Fruit fly (Drosophila melanogaster) S2 (cell line): ENCODE data around the gene CG7739.

Experiments
- CG8478 ChIP-seq: fragments of >200 bp; optimal IDR thresholded peaks from 2 replicates; lab custom pipeline; 2018
- CTCF ChIP-seq, 2 experiments: fragments of >200 bp; optimal IDR thresholded peaks; 2 replicates each; lab custom pipeline; 2018

The CG7739 gene

DNA sequence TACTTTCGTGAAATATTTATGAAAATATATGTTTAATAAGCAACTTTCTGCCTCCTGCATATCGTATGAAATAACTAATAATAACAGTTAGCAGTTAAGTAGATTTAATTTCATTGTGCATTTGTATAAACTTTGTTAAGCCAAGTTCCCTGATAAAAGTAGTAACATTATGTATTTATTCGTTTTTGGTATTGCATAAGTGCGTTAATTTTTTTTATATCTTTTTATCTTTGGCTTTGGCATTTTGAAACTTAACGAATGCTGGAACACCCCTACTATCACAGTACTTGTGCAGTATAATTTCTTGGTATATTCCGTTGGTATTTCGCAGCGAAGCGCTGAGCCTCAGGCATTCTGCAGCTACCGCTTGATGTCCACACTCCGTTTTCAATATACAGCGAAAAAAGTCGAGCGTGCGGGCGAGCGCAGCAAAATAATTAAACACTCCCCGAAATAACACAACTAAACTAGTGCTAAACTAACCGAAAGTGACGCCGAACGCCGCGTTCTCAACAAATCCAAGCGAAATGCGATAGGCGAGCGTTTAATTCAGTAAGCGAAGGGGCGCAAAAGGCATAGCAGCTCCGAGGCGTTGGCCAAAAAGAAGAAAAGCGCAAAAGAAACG, 25.8 kb upstream of the CG7739 start, which contains the start of gene RhoGAP71E:
Gene RhoGAP71E (plus strand): TSS at position 347 of the 625 bp plus-strand sequence.
- peak in 1 of 2 experiments; percentile 13 for TF ChIP-seq CTCF (optimal IDR thresholded peaks at IDR 0.05; lab: Kevin White, UChicago)
- TF ChIP-seq CG8478 (lab: Kevin White, UChicago) = no peak

DNA sequence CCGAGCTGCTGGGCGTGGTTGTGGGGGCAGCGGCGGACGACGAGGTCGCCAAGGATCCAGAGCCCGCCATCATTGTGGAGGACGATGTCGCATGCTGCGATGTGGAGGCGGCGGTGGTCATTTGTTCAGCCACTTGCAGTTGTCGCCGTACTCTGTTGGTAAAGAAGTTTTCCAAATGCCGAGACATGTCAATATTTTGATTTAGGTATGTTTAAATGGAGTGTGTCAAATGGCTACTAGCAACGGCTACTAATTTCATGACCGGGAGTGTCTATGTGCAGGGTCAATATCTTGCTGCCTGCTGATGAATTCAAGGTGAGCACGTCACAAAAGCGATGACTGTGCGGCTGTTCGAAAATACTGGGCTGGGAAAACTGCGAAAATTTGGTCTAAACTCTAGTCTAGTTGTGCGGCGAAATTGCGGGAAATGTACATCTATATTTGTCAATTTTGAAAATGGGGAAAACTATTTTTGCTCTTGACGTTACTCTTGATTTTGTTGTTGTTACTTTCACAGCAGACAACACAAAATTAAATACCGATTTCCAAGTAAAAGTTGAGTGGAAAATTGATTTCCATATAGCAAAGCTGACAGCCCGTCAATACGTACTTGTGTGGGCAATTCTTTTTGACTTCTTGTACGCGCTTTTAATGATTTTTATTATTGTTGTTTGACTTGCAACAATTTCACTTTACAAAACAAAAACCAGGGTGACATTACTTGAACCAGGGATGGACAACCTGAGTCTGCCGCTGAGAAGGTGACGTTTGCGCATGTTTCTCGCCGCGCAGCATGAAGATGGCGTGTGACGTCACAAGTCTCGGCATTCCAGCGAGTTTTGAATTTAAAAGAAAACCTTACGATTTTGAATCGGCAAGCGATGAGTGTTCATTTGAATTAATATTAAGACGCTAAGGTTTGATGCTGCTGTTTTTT, 24.8 kb upstream of the CG7739 start, which contains the start of gene CG7656:
Gene CG7656 (minus strand): TSS at position 731 of the 937 bp plus-strand sequence.
- TF ChIP-seq CTCF (optimal IDR thresholded peaks at IDR 0.05; lab: Kevin White, UChicago) = peak in 1 of 2 experiments; percentile 7
- TF ChIP-seq CG8478 (lab: Kevin White, UChicago) = no peak

DNA sequence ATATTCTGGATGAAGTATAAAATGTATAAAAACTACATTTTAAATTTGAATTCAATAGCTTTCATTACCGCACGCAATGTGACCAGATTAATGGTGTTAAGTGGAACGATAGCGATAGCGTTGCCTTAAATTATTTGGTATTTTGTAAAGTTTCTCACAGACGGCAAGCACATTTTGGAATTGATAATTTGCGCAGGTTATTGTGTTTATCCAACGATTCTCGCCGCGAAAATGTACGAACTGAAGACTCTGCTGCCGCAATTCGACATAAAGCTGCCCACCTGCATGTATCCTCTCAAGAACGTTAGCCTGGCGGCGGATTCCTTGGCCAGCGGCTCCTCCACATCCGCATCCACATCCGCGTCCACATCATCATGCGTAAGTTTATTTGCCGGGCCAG, 20.6 kb upstream of the CG7739 start, which contains the start of gene AIMP2:
Gene AIMP2 (plus strand): TSS at position 135 of the 400 bp plus-strand sequence.
- no peak for TF ChIP-seq CG8478 (lab: Kevin White, UChicago)
- TF ChIP-seq CTCF (optimal IDR thresholded peaks at IDR 0.05; lab: Kevin White, UChicago) = no peak

DNA sequence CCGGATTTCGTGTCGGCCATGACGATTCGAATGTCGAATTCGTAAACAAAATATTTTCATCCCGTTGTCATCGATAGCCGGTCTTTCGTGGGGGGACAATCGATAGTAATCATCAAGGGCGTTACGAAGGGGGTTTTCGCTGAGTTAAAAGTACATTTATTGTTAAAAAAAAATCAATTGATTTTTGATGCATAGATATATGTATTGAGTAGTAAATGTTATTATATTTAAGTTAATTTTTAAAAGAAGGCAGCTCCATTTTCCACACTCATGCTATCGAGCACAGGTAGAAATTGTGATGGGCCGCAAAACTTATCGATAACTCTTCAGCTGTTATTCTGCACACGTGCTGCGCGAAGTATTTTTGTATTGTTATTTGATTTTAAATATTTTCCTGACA, 17.6 kb upstream of the CG7739 start, which contains the start of the genes mrn and CG12301:
Gene mrn (minus strand): TSS at position 51 of the 400 bp plus-strand sequence.
Gene CG12301 (plus strand): TSS at position 314 of the 400 bp plus-strand sequence.
- TF ChIP-seq CTCF (optimal IDR thresholded peaks at IDR 0.05; lab: Kevin White, UChicago) (no peak), CG8478 (lab: Kevin White, UChicago) (no peak)

DNA sequence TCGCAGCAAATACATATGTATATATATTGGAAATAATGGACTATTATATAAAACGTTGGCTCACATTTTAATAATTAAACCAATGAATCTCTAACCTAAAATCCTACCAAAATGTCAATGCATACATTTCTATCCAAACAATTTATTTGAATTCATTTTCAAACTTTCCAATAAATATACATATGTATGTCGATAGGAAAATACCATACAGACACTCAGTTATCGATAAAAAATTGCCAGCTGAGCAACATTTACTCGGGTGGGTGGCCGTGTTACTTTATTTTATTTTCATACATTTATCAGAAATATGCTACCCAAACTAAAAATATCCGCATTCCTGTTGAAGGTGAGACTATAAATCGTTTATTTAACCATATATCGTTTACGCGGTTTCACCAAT, 13.5 kb upstream of the CG7739 start, which contains the start of gene Ufsp2:
Gene Ufsp2 (plus strand): TSS at position 214 of the 400 bp plus-strand sequence.
- TF ChIP-seq CTCF (optimal IDR thresholded peaks at IDR 0.05; lab: Kevin White, UChicago) (no peak), CG8478 (lab: Kevin White, UChicago) (no peak)

DNA sequence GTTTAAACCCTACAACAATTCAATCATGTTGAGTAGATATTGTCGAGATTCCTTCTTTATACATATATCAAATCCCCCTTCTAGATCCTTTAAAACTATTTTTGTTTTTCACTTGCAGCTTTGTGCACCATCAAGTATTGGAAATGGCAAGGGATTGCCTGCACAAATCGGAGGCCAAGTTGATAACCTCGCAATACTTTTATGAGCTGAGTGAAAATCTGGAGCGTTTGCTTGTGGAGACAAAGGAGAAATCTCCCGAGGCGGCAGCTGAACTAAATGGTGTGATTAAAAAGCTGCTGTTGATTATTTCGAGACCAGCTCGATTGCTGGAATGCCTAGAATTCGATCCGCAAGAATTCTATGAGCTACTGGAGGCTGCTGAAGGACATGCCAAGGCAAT, 7.7 kb upstream of the CG7739 start:
- no peak for TF ChIP-seq CG8478 (lab: Kevin White, UChicago)

DNA sequence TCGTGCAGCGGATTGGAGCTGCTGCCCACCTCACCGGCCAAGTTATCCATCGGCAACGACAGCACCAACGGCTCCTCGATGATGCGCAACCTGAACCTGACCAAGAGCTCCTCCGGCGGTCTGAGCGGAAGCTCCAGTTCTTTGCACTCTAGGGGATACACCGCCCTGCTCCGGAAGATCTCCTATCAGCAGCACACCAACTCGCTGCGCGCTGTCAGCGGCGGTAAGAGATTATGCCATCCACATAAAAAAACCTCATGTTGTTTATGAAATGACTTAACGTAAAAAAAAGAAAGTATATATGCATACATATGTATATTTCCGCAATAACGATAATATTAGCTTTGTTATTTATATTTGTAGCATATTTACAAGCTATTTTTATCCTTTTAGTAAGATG, 5.9 kb upstream of the CG7739 start:
- TF ChIP-seq CG8478 (lab: Kevin White, UChicago) = no peak
- TF ChIP-seq CTCF (optimal IDR thresholded peaks at IDR 0.05; lab: Kevin White, UChicago) = no peak

DNA sequence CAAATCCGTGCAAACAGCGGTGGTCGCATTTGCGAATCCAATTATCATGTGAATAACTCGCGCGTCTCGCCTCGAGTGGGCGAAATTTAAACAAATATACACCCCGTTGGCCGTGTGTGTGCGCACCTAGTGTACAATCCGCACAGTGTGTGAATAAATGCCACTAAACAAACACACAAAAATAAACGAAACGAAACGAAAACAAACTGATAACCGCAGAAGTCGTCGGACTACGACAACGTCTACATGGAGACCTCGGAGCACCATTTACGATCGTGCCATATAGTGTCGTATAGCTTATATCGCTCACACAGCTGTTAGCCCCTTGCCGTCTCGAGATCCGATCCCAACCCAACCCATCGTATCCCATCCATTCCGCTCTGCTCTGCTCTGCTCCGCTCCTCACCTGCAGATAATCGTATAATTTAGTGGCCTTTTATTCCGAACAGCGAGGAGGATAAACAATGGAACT, 3.7 kb upstream of the CG7739 start:
- no peak for TF ChIP-seq CTCF (optimal IDR thresholded peaks at IDR 0.05; lab: Kevin White, UChicago)
- TF ChIP-seq CG8478 (lab: Kevin White, UChicago) = no peak

DNA sequence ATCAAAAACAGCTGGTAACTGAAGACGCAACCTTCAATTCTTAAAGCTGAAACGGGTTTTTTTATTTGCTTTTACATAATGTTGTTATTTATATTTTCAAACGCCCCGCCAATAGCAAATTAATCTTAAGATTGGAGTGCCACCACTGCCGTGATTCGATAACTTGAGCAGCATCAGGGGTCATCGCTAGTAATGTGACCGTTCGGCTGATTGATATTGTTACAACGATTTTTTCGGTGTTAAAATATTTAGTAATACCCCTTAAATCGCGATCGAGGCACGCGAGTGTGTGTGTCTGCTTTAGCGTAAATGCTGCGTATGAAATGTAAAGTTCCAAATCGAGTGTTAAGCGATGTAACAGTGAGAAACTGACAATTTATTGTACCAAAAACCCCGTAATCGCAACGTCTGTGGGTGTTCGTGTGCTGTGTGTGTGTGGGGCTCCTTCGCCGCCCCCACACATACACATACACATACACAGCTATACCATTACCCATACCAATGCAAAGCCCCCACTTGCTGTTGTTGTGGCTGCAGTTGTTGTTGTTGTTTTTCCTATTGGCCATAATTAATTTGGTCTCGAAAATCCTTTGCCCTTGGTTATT, 3.1 kb upstream of the CG7739 start, which contains the start of gene dop:
Gene dop (plus strand): TSS at position 185 of the 605 bp plus-strand sequence.
- no peak for TF ChIP-seq CG8478 (lab: Kevin White, UChicago)
- TF ChIP-seq CTCF (optimal IDR thresholded peaks at IDR 0.05; lab: Kevin White, UChicago) = no peak

DNA sequence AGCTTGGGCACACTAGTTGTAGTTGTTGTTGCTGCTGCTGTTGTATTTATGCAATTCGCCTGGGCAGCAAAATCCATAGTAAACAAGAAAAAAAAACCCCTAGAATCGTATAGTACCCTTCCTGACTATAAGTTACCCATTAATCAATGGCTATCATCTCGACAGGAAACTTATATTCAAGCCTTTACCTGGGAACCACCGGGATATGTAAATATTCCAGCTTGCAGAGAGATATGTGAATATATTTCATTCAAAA, 914 bp upstream of the CG7739 start:
- TF ChIP-seq CTCF (optimal IDR thresholded peaks at IDR 0.05; lab: Kevin White, UChicago) = no peak

DNA sequence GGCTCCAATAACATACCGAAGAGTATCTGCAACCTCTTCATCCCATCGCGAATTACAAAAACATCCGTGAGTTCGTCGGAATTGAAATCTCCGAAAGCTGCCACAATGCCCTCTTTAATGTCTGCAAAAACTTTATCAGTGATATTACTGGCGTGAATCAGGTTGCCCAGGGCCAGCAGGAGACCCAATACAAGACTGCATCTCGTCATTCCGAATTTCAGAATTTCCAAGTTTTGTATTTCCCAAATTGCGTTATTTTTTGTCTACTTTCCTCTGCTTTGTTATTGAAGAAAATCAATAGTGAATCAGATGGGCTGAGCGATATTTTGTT, 173 bp downstream of the CG7739 start:
- TF ChIP-seq CTCF (optimal IDR thresholded peaks at IDR 0.05; lab: Kevin White, UChicago) (no peak), CG8478 (lab: Kevin White, UChicago) (no peak)

DNA sequence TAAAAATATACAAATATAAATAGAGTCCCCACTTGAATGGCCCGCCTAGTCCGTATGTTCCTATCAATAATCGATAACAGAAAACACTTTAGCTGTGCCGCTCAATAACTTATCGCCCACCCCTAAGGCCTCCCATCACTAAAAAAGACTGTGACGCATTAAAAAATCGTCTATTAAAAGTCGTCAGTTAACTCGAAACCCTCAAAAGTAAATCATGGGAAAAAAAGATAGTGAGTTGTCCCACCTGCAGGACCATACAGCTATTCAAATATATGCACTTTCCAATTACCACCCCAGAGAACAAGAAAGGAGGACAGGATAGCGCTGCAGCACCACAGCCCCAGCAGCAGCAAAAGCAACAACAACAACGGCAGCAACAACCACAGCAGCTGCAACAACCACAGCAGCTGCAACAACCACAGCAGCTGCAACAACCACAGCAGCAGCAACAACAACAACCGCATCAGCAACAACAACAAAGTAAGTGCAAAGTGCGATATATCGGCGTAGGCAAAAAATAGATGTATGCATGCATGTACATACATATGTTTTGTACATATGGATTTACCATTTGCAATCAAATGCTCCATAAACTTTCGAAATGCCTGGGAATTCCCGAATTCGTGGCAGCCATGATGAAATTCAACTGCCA, 8.7 kb downstream of the CG7739 start, which contains the start of gene AGO2:
Gene AGO2 (plus strand): TSS at position 121 of the 652 bp plus-strand sequence.
- TF ChIP-seq CG8478 (lab: Kevin White, UChicago) (no peak), CTCF (optimal IDR thresholded peaks at IDR 0.05; lab: Kevin White, UChicago) (peak; percentile 54 to 67)

DNA sequence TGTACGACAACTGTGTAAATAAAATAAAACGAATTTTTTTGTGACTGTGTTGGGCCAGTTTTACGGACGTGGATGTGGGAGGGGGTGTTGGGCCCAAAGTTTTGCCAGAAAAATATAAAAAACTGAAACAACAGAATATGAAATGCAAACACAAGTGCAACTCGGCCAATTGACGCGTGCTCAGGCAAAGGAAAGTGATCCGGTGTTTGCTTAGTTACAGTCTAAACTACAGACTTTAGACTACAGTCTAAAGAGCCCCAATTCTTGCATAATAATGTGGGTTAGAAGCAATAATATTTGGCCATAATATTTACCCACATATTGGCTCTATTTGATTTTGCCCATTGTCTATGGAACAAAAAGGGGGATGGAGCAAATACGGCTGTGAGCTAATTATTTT, 14.0 kb downstream of the CG7739 start:
- no peak for TF ChIP-seq CTCF (optimal IDR thresholded peaks at IDR 0.05; lab: Kevin White, UChicago)
- TF ChIP-seq CG8478 (lab: Kevin White, UChicago) = no peak

DNA sequence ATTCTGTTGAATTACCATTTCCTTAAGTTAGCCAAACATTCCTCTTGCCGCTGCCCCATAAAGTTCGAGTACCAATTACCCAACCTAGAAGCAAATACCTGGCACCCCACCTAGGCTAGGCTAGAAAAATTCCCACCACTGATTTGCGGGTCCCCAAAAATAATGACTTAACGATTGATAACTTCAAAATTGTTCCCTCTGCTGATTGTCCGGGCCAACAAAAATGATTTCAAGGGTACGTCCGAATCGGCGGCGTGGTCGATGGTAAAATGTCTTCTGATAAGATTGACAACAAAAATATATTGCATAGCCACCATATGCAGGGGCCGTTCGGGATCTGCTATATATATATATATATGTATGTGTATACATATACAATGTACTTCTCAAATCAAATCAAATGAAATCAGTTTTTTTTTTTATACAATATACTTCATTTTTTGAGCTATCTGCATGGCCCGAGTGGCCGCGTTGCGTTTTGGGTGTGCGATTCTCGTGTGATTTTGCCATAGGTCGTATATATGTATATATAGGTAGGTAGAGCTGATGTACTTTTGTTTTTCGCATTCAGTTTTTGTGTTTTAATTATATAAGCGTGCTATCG, 15.6 kb downstream of the CG7739 start:
- no peak for TF ChIP-seq CTCF (optimal IDR thresholded peaks at IDR 0.05; lab: Kevin White, UChicago)
- TF ChIP-seq CG8478 (lab: Kevin White, UChicago) = no peak
